Worm (Caenorhabditis elegans) whole organism, late embryonic: Measurements from ENCODE around the gene ZK792.4.

Experiments
- C08G9.2 ChIP-seq: sonication (generic microtip); optimal IDR thresholded peaks from 2 replicates; lab custom pipeline; 2016; ENCODE audit warnings: mild to moderate bottlenecking, missing genetic modification characterization, moderate library complexity, missing compliant biosample characterization
- K02D7.2 ChIP-seq: sonication (generic microtip); optimal IDR thresholded peaks from 2 replicates; lab custom pipeline; 2017; ENCODE audit warnings: mild to moderate bottlenecking, missing genetic modification characterization, missing compliant biosample characterization
- ets-4 ChIP-seq: sonication (generic microtip); optimal IDR thresholded peaks from 2 replicates; lab custom pipeline; 2016; ENCODE audit warnings: missing genetic modification characterization, missing compliant biosample characterization
- hlh-13 ChIP-seq: fragments of 200-800 bp; sonication (Bioruptor generic); optimal IDR thresholded peaks from 2 replicates; lab custom pipeline; 2018; ENCODE audit warnings: mild to moderate bottlenecking, missing genetic modification characterization, missing compliant biosample characterization
- nhr-11 ChIP-seq: fragments of 150-350 bp; optimal IDR thresholded peaks from 2 replicates; lab custom pipeline; 2014; ENCODE audit warnings: missing biosample characterization, missing genetic modification characterization
- nhr-232 ChIP-seq: sonication (generic microtip); optimal IDR thresholded peaks from 2 replicates; lab custom pipeline; 2016; ENCODE audit warnings: missing genetic modification characterization, missing compliant biosample characterization
- pha-4 ChIP-seq: fragments of 150-350 bp; optimal IDR thresholded peaks from 2 replicates; lab custom pipeline; 2018; ENCODE audit warnings: missing biosample characterization, missing genetic modification reagents, missing genetic modification characterization
- pros-1 ChIP-seq: fragments of 150-350 bp; optimal IDR thresholded peaks from 2 replicates; lab custom pipeline; 2014; ENCODE audit warnings: missing biosample characterization, missing genetic modification reagents, missing genetic modification characterization
- rnt-1 ChIP-seq: sonication (generic microtip); optimal IDR thresholded peaks from 2 replicates; lab custom pipeline; 2016; ENCODE audit warnings: missing genetic modification characterization, missing compliant biosample characterization
- sox-4 ChIP-seq: sonication (generic microtip); optimal IDR thresholded peaks from 2 replicates; lab custom pipeline; 2017; ENCODE audit warnings: mild to moderate bottlenecking, missing genetic modification characterization, inconsistent platforms, missing compliant biosample characterization

DNA sequence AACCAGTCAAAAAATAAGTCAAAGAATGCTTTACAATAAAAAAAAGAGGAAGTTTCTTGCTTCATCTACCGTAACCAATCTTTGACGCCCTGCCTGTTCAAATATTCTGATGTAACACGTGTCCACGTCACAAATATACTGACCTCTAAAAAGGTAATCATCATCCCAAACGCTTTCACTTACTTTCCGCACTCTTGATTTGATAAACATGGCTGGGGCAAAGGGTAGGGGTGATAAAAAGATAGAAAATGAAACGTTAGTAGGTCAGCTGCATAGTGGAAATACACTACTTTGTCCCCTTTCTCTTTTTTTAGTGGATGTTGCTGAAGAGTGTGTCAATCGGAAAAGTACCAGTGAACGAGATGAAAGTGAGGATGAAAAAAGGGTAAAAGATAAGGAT is 18.3 kb upstream of the ZK792.4 start:
- no peak for TF ChIP-seq hlh-13
- no peak for TF ChIP-seq pros-1 (tag; lab: Kevin White, UChicago)
- TF ChIP-seq nhr-232 (tag; lab: Kevin White, UChicago), result no peak
- no peak for TF ChIP-seq sox-4 (tag; lab: Kevin White, UChicago)
- no peak for TF ChIP-seq K02D7.2 (tag; lab: Kevin White, UChicago)
- no peak for TF ChIP-seq ets-4
- TF ChIP-seq rnt-1 (tag; lab: Kevin White, UChicago), result no peak
- no peak for TF ChIP-seq nhr-11
- TF ChIP-seq C08G9.2 (tag; lab: Kevin White, UChicago), result no peak
- TF ChIP-seq pha-4, result no peak
